Fruit fly (Drosophila melanogaster) whole organism, prepupa: ENCODE data around the gene CG46458.

Experiments
- CG10669 ChIP-seq: fragments of 200-800 bp; sonication (Bioruptor generic); optimal IDR thresholded peaks from 3 replicates; lab custom pipeline; 2018; ENCODE audit warnings: missing biosample characterization, mild to moderate bottlenecking, missing genetic modification characterization, moderate library complexity
- CG11762 ChIP-seq: fragments of 200-800 bp; sonication (Bioruptor generic); optimal IDR thresholded peaks from 3 replicates; lab custom pipeline; 2016; ENCODE audit warnings: missing biosample characterization, missing genetic modification characterization; ENCODE audit not compliant: insufficient read depth
- CG1621 ChIP-seq: fragments of 200-800 bp; sonication (Bioruptor generic); optimal IDR thresholded peaks from 3 replicates; lab custom pipeline; 2018; ENCODE audit warnings: missing biosample characterization, mild to moderate bottlenecking, missing genetic modification characterization
- CG16779 ChIP-seq: fragments of 200-800 bp; sonication (Bioruptor generic); optimal IDR thresholded peaks from 3 replicates; lab custom pipeline; 2017; ENCODE audit warnings: missing biosample characterization, mild to moderate bottlenecking, missing genetic modification characterization
- CG31627 ChIP-seq: fragments of 200-800 bp; sonication (Bioruptor generic); optimal IDR thresholded peaks from 3 replicates; lab custom pipeline; 2016; ENCODE audit warnings: missing biosample characterization, missing genetic modification characterization
- CG6163 ChIP-seq: fragments of 200-800 bp; sonication (Bioruptor generic); IDR thresholded peaks from 3 replicates; pipeline ENCODE4 v1.3.6; 2022; ENCODE audit warnings: missing biosample characterization, missing genetic modification characterization
- CG6792 ChIP-seq: fragments of 200-800 bp; sonication (Bioruptor generic); optimal IDR thresholded peaks from 3 replicates; lab custom pipeline; 2016; ENCODE audit warnings: missing biosample characterization, missing genetic modification characterization
- CG6854 ChIP-seq: fragments of 200-800 bp; sonication (Bioruptor generic); optimal IDR thresholded peaks from 2 replicates; lab custom pipeline; 2017; ENCODE audit warnings: missing biosample characterization, mild to moderate bottlenecking, missing genetic modification characterization
- CG8632 ChIP-seq: fragments of 200-800 bp; sonication (Bioruptor generic); optimal IDR thresholded peaks from 3 replicates; lab custom pipeline; 2016; ENCODE audit warnings: missing biosample characterization, missing genetic modification characterization
- Eip78C ChIP-seq: fragments of 200-800 bp; sonication (Bioruptor generic); peaks from one replicate; lab custom pipeline; 2016; ENCODE audit warnings: missing biosample characterization, missing genetic modification characterization
- OdsH ChIP-seq: fragments of 200-800 bp; sonication (Bioruptor generic); optimal IDR thresholded peaks from 3 replicates; lab custom pipeline; 2016; ENCODE audit warnings: missing biosample characterization, missing genetic modification characterization
- Sox15 ChIP-seq: fragments of 200-800 bp; sonication (Bioruptor generic); optimal IDR thresholded peaks from 3 replicates; lab custom pipeline; 2016; ENCODE audit warnings: missing biosample characterization, missing genetic modification characterization
- acj6 ChIP-seq: fragments of 200-800 bp; sonication (Bioruptor generic); optimal IDR thresholded peaks from 3 replicates; lab custom pipeline; 2016; ENCODE audit warnings: missing biosample characterization, missing genetic modification characterization
- lz ChIP-seq: fragments of 200-800 bp; sonication (Bioruptor generic); optimal IDR thresholded peaks from 3 replicates; lab custom pipeline; 2016; ENCODE audit warnings: missing biosample characterization, missing genetic modification characterization

DNA sequence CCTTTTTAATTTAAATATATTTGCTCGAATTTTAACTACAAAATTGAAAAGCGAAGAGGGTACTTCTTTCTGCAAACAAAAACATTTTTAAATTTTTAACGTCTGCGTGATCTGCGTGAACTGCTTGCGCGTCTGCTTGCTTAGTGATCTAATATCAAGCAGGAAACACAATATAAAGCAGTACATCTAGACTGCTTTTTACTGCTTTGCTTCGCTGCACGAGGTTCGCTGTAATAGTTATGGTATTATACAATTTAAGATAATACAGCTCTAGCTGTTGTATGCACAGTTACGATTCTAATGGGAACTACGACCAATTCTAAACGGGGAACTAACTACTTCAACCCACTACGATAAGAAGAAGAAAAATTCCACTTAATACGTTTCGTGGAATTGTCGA is 50.1 kb downstream of the CG46458 start:
- TF ChIP-seq Eip78C (GFP tag; lab: Kevin White, UChicago) (no peak), OdsH (GFP tag; lab: Kevin White, UChicago) (no peak), CG16779 (tag; lab: Kevin White, UChicago) (no peak), CG6163 (no peak), acj6 (no peak), CG1621 (tag; lab: Kevin White, UChicago) (no peak), CG8632 (no peak), Sox15 (GFP tag; lab: Kevin White, UChicago) (no peak), CG11762 (GFP tag; lab: Kevin White, UChicago) (no peak), CG6792 (GFP tag; lab: Kevin White, UChicago) (no peak), CG6854 (no peak), CG31627 (no peak), CG10669 (GFP tag; lab: Kevin White, UChicago) (no peak), lz (no peak)
